Worm (Caenorhabditis elegans) whole organism, L4/young adult: ENCODE measurements around the gene Y43F8C.3.

ENCODE experiments used
- W03F9.2 ChIP-seq: fragments of 150-350 bp; optimal IDR thresholded peaks from 2 replicates; lab custom pipeline; 2014; ENCODE audit warnings: missing biosample characterization, missing genetic modification characterization
- dao-5 ChIP-seq: sonication (generic microtip); optimal IDR thresholded peaks from 2 replicates; lab custom pipeline; 2016; ENCODE audit warnings: missing genotype, missing genetic modification characterization, moderate library complexity, missing compliant biosample characterization
- him-1 ChIP-seq: sonication (generic microtip); optimal IDR thresholded peaks from 2 replicates; lab custom pipeline; 2016; ENCODE audit warnings: missing genotype, missing genetic modification reagents, missing genetic modification characterization, missing compliant biosample characterization

ce11 chrV:19610118-19610707 lies 12.2 kb downstream of the Y43F8C.3 start:
- TF ChIP-seq W03F9.2 (no peak), dao-5 (tag; lab: Kevin White, UChicago) (no peak), him-1 (no peak)
